Worm (Caenorhabditis elegans) whole organism, L4/young adult: ENCODE results near the gene pigk-1.

Source experiments
- dao-5 ChIP-seq: sonication (generic microtip); optimal IDR thresholded peaks from 2 replicates; lab custom pipeline; 2016; ENCODE audit warnings: missing genotype, missing genetic modification characterization, moderate library complexity, missing compliant biosample characterization
- him-1 ChIP-seq: sonication (generic microtip); optimal IDR thresholded peaks from 2 replicates; lab custom pipeline; 2016; ENCODE audit warnings: missing genotype, missing genetic modification reagents, missing genetic modification characterization, missing compliant biosample characterization

- TF ChIP-seq him-1 (tag; lab: Kevin White, UChicago) = no peak
- TF ChIP-seq dao-5 (tag; lab: Kevin White, UChicago) = no peak
Observed at ce11 chrIV:11131268-11131667, 21.4 kb upstream of the pigk-1 start, which contains the start of gene ard-1.
